Worm (Caenorhabditis elegans): ENCODE data around the gene F58A6.2.

Gene F58A6.2

ce11 chrII:5182451-5182850, 45.9 kb downstream of the F58A6.2 start (continued):
- TF ChIP-seq ceh-24 (tag; optimal IDR thresholded peaks at IDR 0.05) (no peak), ref-2 (tag; optimal IDR thresholded peaks at IDR 0.05) (no peak)

ce11 chrII:5183207-5183606, 46.7 kb downstream of the F58A6.2 start:
- TF ChIP-seq hlh-13 (GFP tag; optimal IDR thresholded peaks at IDR 0.05): no peak
- TF ChIP-seq ama-1 (optimal IDR thresholded peaks at IDR 0.05): no peak
- no peak for TF ChIP-seq odd-2 (tag; optimal IDR thresholded peaks at IDR 0.05)
- no peak for TF ChIP-seq sox-4 (tag; optimal IDR thresholded peaks at IDR 0.05)
- TF ChIP-seq pat-9 (tag; optimal IDR thresholded peaks at IDR 0.05): no peak
- TF ChIP-seq ceh-22 (tag; optimal IDR thresholded peaks at IDR 0.05): no peak
- no peak for TF ChIP-seq ztf-16 (tag; optimal IDR thresholded peaks at IDR 0.05)
- no peak for TF ChIP-seq npax-4 (tag; optimal IDR thresholded peaks at IDR 0.05)
- no peak for TF ChIP-seq eyg-1 (tag; optimal IDR thresholded peaks at IDR 0.05)
- TF ChIP-seq Y22D7AL.16 (tag; optimal IDR thresholded peaks at IDR 0.05): no peak
- no peak for TF ChIP-seq unc-55 (GFP tag; optimal IDR thresholded peaks at IDR 0.05)
- no peak for TF ChIP-seq fax-1 (tag; optimal IDR thresholded peaks at IDR 0.05)
- TF ChIP-seq tbx-7 (tag; optimal IDR thresholded peaks at IDR 0.05): no peak
- no peak for TF ChIP-seq ceh-19 (GFP tag; optimal IDR thresholded peaks at IDR 0.05)
- no peak for TF ChIP-seq dve-1 (tag; optimal IDR thresholded peaks at IDR 0.05)
- TF ChIP-seq hlh-6 (tag; optimal IDR thresholded peaks at IDR 0.05): no peak

ce11 chrII:5184661-5185545, 48.4 kb downstream of the F58A6.2 start:
- TF ChIP-seq elt-2 (tag; optimal IDR thresholded peaks at IDR 0.05) (peak; percentile 83), lin-11 (tag; optimal IDR thresholded peaks at IDR 0.05) (no peak), K02D7.2 (tag; optimal IDR thresholded peaks at IDR 0.05) (no peak)

DNA sequence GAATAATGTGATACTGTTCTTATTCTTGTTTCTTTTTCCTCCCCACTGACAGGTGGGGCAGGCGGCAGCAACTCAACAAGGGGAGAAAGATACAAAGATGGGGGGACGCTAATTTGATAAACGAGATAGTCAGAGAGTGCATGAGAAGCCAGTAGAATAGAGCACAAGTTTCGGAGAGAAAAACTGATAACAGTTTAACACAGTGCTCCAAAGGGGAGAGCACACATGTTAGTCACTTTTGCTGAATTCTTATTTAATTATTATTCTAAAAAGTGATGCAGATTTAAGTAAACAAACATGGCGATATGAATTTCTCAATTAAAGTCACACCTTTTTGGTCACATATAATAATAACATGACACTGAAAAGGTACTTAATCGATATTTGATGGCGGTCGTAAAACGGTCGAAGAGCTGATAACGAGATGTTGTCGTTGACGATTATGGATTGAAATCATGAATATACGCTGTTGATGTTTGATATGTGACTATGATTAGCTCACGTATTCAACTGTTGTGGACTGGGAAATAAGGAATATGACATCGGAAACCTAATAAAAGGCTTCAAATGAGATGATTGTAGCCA, 49.5 kb downstream of the F58A6.2 start:
- TF ChIP-seq elt-2 (tag; optimal IDR thresholded peaks at IDR 0.05) (peak; percentile 88), nhr-11 (tag; optimal IDR thresholded peaks at IDR 0.05) (no peak)

DNA sequence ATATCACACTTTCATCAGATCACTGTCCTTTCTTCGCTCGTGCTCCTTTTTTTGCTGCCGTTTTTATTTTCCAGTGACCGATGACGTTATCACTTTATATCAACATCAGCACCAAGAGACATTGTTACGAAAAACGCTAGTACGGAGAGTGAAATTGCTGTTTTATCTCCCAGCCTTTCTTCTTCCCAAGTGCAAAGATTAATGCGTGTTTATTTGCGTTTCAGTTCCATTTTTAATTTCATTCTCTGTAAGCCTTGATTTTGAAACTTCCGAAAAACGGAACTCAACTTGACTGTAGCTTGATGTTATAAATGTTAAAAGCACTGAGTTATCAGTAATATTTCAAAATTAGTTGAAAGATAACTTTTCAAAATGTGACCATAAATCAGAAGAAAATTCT, 50.4 kb downstream of the F58A6.2 start:
- no peak for TF ChIP-seq ceh-30 (tag; optimal IDR thresholded peaks at IDR 0.05)
- TF ChIP-seq elt-2 (tag; optimal IDR thresholded peaks at IDR 0.05): no peak
- no peak for TF ChIP-seq nhr-232 (tag; optimal IDR thresholded peaks at IDR 0.05)
- no peak for TF ChIP-seq unc-42 (tag; optimal IDR thresholded peaks at IDR 0.05)
- no peak for TF ChIP-seq tbx-7 (tag; optimal IDR thresholded peaks at IDR 0.05)
- TF ChIP-seq unc-3 (GFP tag; conservative IDR thresholded peaks at IDR 0.05): no peak
- no peak for TF ChIP-seq unc-3 (tag; optimal IDR thresholded peaks at IDR 0.05)
- no peak for TF ChIP-seq lin-11 (tag; optimal IDR thresholded peaks at IDR 0.05)
- TF ChIP-seq che-1 (tag; optimal IDR thresholded peaks at IDR 0.05): no peak
- TF ChIP-seq rnt-1 (tag; optimal IDR thresholded peaks at IDR 0.05): no peak
- no peak for TF ChIP-seq ama-1 (optimal IDR thresholded peaks at IDR 0.05)
- no peak for TF ChIP-seq ceh-45 (GFP tag; IDR thresholded peaks at IDR 0.05)
- no peak for TF ChIP-seq ztf-16 (tag; optimal IDR thresholded peaks at IDR 0.05)
- TF ChIP-seq K02D7.2 (tag; optimal IDR thresholded peaks at IDR 0.05): no peak
- no peak for TF ChIP-seq nfya-1 (tag; optimal IDR thresholded peaks at IDR 0.05)

ce11 chrII:5187469-5187868, 51.0 kb downstream of the F58A6.2 start, which contains the start of gene crh-2:
Gene crh-2, minus strand, starts transcription at chrII:5187569.
- TF ChIP-seq ahr-1 (tag; optimal IDR thresholded peaks at IDR 0.05) (no peak), ceh-22 (tag; optimal IDR thresholded peaks at IDR 0.05) (no peak), ets-4 (tag; optimal IDR thresholded peaks at IDR 0.05) (no peak), C08G9.2 (tag; optimal IDR thresholded peaks at IDR 0.05) (no peak), unc-86 (tag; optimal IDR thresholded peaks at IDR 0.05) (no peak), fax-1 (tag; optimal IDR thresholded peaks at IDR 0.05) (no peak), tbx-2 (tag; optimal IDR thresholded peaks at IDR 0.05) (no peak), elt-4 (tag; optimal IDR thresholded peaks at IDR 0.05) (no peak), unc-3 (GFP tag; conservative IDR thresholded peaks at IDR 0.05) (no peak), unc-3 (tag; optimal IDR thresholded peaks at IDR 0.05) (no peak), unc-42 (tag; optimal IDR thresholded peaks at IDR 0.05) (no peak), pros-1 (tag; optimal IDR thresholded peaks at IDR 0.05) (no peak), fkh-6 (tag; optimal IDR thresholded peaks at IDR 0.05) (no peak), sox-2 (GFP tag; IDR thresholded peaks at IDR 0.05) (no peak), npax-4 (tag; optimal IDR thresholded peaks at IDR 0.05) (no peak), nhr-11 (tag; optimal IDR thresholded peaks at IDR 0.05) (no peak), sdc-2 (tag; optimal IDR thresholded peaks at IDR 0.05) (no peak), pat-9 (tag; optimal IDR thresholded peaks at IDR 0.05) (no peak), ceh-31 (tag; optimal IDR thresholded peaks at IDR 0.05) (no peak)
